Worm (Caenorhabditis elegans): Measurements from ENCODE around the gene F36H5.18.

DNA sequence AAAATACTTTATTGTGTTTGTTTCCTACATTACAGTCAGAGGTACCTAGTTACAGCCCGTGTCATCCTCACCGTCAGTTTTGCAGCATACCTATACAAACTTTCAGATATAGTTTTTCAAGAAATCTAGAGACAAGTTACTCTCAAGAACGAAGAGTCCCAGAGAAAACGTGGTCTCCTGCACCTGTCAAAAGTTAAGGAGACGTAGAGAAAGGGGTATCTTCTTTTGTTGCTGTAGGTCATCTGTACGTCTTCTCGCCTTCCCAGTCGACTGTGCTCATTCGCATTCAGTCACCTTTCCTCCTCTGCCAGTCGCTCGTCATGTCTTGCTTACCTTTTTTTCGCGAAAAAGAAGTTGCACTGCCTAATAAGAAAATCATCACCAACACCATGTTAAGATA, 1.9 kb downstream of the F36H5.18 start, which contains the start of gene F36H5.4:
- no peak for TF ChIP-seq pha-4 (tag; optimal IDR thresholded peaks at IDR 0.05)
- no peak for TF ChIP-seq fos-1 (tag; optimal IDR thresholded peaks at IDR 0.05)
- no peak for TF ChIP-seq fkh-10 (GFP tag; optimal IDR thresholded peaks at IDR 0.05)
